Fruit fly (Drosophila melanogaster): Measurements from ENCODE around the gene emc.
A peak's percentile ranks its signal among the peaks of the same experiment; 100 is the strongest.

- TF ChIP-seq CG1792 (GFP tag; optimal IDR thresholded peaks at IDR 0.05) (peak; percentile 90), CG6175 (GFP tag; IDR thresholded peaks at IDR 0.05) (0 out of 3 replicates have a peak, but pooled peaks have one; percentile 35), HLH4C (GFP tag; IDR thresholded peaks at IDR 0.05; ENCODE audit: partially characterized antibody) (no peak), CG14710 (tag; optimal IDR thresholded peaks at IDR 0.05) (peak; percentile 97), CG12104 (GFP tag; optimal IDR thresholded peaks at IDR 0.05) (peak; percentile 89), Sin3A (optimal IDR thresholded peaks at IDR 0.05) (no peak), CG33213 (GFP tag; optimal IDR thresholded peaks at IDR 0.05) (peak; percentile 95), CG15601 (tag; optimal IDR thresholded peaks at IDR 0.05) (peak; percentile 95)
Measured at dm6 chr3L:724518-725341, 24.5 kb upstream of the emc start.
